Fruit fly (Drosophila melanogaster): ENCODE results near the gene CG11438.
A peak's percentile ranks its signal among the peaks of the same experiment; 100 is the strongest.

CG11438 gene

dm6 chr3L:22466403-22466942 lies 1.1 kb downstream of the CG11438 start:
- TF ChIP-seq Snoo (tag; optimal IDR thresholded peaks at IDR 0.05) (no peak), fd96Ca (GFP tag; IDR thresholded peaks at IDR 0.05) (no peak), CG9948 (tag; optimal IDR thresholded peaks at IDR 0.05) (peak; percentile 53), CG13204 (GFP tag; optimal IDR thresholded peaks at IDR 0.05) (peak; percentile 73), CG17806 (tag; optimal IDR thresholded peaks at IDR 0.05) (peak; percentile 33), CG8159 (tag; optimal IDR thresholded peaks at IDR 0.05) (peak; percentile 44), CG15710 (tag; optimal IDR thresholded peaks at IDR 0.05) (peak; percentile 30), CG10348 (GFP tag; IDR thresholded peaks at IDR 0.05) (no peak), Pif1A (GFP tag; optimal IDR thresholded peaks at IDR 0.05) (peak; percentile 47), CG34367 (tag; optimal IDR thresholded peaks at IDR 0.05) (peak; percentile 25), CG14655 (GFP tag; optimal IDR thresholded peaks at IDR 0.05) (peak; percentile 73), CG8301 (tag; optimal IDR thresholded peaks at IDR 0.05) (peak; percentile 59), gl (tag; optimal IDR thresholded peaks at IDR 0.05) (no peak), EcR (GFP tag; optimal IDR thresholded peaks at IDR 0.05) (no peak), CG32121 (GFP tag; IDR thresholded peaks at IDR 0.05) (peak; percentile 24; the same call in 1 of the 2 replicates), Pif1B (GFP tag; optimal IDR thresholded peaks at IDR 0.05) (peak; percentile 9)

- no peak for TF ChIP-seq CG4496 (GFP tag; IDR thresholded peaks at IDR 0.05)
- no peak for TF ChIP-seq CG17806 (tag; optimal IDR thresholded peaks at IDR 0.05)
- no peak for TF ChIP-seq CG34367 (tag; optimal IDR thresholded peaks at IDR 0.05)
- no peak for TF ChIP-seq CG9948 (tag; optimal IDR thresholded peaks at IDR 0.05)
- TF ChIP-seq CG13204 (GFP tag; optimal IDR thresholded peaks at IDR 0.05), result no peak
- no peak for TF ChIP-seq CG15710 (tag; optimal IDR thresholded peaks at IDR 0.05)
- TF ChIP-seq Snoo (tag; optimal IDR thresholded peaks at IDR 0.05), result no peak
- no peak for TF ChIP-seq EcR (GFP tag; optimal IDR thresholded peaks at IDR 0.05)
- no peak for TF ChIP-seq CG12605 (GFP tag; IDR thresholded peaks at IDR 0.05)
- TF ChIP-seq rn (GFP tag; IDR thresholded peaks at IDR 0.05), result no peak
- no peak for TF ChIP-seq CG8301 (tag; optimal IDR thresholded peaks at IDR 0.05)
- TF ChIP-seq fd96Ca (GFP tag; IDR thresholded peaks at IDR 0.05), result no peak
- no peak for TF ChIP-seq Pif1B (GFP tag; optimal IDR thresholded peaks at IDR 0.05)
- no peak for TF ChIP-seq CG10348 (GFP tag; IDR thresholded peaks at IDR 0.05)
- no peak for TF ChIP-seq CG8159 (tag; optimal IDR thresholded peaks at IDR 0.05)
- TF ChIP-seq gl (tag; optimal IDR thresholded peaks at IDR 0.05), result no peak
- TF ChIP-seq Pif1A (GFP tag; optimal IDR thresholded peaks at IDR 0.05), result no peak
- TF ChIP-seq Ets98B (GFP tag; IDR thresholded peaks at IDR 0.05), result no peak
- TF ChIP-seq D1 (tag; optimal IDR thresholded peaks at IDR 0.05), result no peak
Measured at dm6 chr3L:22468562-22468961, 3.1 kb downstream of the CG11438 start, which contains the start of gene CG11437. Gene CG11437 (plus strand): TSS chr3L:22468862.

DNA sequence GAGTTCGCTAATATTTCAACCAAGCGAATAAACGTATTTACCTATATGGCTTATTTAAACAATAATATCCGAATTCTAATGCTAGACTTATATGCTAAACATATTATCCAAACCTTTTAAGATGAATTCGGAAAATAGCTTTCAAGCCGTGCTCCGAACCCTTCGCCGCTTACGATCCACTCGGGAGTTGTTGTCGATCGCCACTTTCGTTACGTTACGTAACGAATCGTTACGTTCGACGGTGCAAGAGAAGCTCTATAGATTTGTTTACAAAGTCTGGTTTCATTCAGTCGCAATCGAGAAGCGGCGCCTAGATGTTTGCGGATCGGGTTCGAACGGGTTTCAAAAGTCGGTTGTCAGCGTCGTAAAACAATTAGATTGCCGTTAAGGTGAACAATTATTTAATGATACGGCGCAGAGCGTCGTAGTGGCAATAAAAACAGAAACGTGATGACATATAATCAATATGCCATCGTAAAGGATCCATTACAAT lies 4.9 kb downstream of the CG11438 start, which contains the start of gene CG11426:
Gene CG11426 (plus strand): TSS at position 258 of the 493 bp plus-strand sequence.
- TF ChIP-seq CG34367 (tag; optimal IDR thresholded peaks at IDR 0.05), result no peak
- no peak for TF ChIP-seq rn (GFP tag; IDR thresholded peaks at IDR 0.05)
- no peak for TF ChIP-seq Pif1A (GFP tag; optimal IDR thresholded peaks at IDR 0.05)

DNA sequence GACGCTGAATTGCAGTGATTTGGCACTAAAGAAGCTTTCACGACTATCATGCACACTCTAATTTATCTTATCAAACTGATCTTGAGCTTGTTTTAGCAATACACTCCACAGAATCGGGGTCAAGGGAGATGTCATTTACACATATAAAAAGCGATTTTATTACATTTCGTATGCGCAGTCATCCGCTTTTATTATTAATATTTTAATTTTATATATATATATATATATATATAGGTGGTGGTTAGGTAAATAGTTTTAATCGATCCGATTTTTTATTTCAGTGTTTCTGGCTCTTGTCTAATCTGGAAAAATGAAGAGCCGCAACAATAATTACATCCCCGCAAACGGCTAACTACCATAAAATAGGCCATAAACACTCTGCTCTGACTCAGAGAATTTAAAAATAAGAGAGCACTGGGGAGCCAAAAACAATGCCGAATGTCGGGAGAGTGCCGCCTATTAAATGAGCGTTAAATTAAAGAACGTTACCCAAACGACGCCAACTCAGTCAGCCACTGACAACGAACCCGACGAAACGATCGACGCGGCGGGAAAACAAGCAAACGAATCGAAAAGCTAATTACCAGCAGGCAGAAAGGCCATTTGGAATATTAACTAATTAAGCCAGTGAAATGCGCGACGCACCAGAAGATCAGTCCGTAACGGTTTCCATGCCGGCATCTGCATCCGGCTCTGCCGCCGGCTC lies 6.3 kb downstream of the CG11438 start:
- TF ChIP-seq CG14655 (GFP tag; optimal IDR thresholded peaks at IDR 0.05) (peak; percentile 21), CG10348 (GFP tag; IDR thresholded peaks at IDR 0.05) (no peak), Snoo (tag; optimal IDR thresholded peaks at IDR 0.05) (no peak), CG4496 (GFP tag; IDR thresholded peaks at IDR 0.05) (0 out of 3 replicates have a peak, but pooled peaks have one; percentile 15)

- no peak for TF ChIP-seq Ets98B (GFP tag; IDR thresholded peaks at IDR 0.05)
- no peak for TF ChIP-seq CG8301 (tag; optimal IDR thresholded peaks at IDR 0.05)
- no peak for TF ChIP-seq CG13204 (GFP tag; optimal IDR thresholded peaks at IDR 0.05)
- TF ChIP-seq CG12605 (GFP tag; IDR thresholded peaks at IDR 0.05), result no peak
- no peak for TF ChIP-seq CG9948 (tag; optimal IDR thresholded peaks at IDR 0.05)
- no peak for TF ChIP-seq CG17806 (tag; optimal IDR thresholded peaks at IDR 0.05)
- TF ChIP-seq gl (tag; optimal IDR thresholded peaks at IDR 0.05), result no peak
- no peak for TF ChIP-seq CG32121 (GFP tag; IDR thresholded peaks at IDR 0.05)
- TF ChIP-seq rn (GFP tag; IDR thresholded peaks at IDR 0.05), result no peak
- no peak for TF ChIP-seq CG15710 (tag; optimal IDR thresholded peaks at IDR 0.05)
- no peak for TF ChIP-seq D1 (tag; optimal IDR thresholded peaks at IDR 0.05)
- TF ChIP-seq CG4496 (GFP tag; IDR thresholded peaks at IDR 0.05), result no peak
- no peak for TF ChIP-seq CG34367 (tag; optimal IDR thresholded peaks at IDR 0.05)
- no peak for TF ChIP-seq CG8159 (tag; optimal IDR thresholded peaks at IDR 0.05)
- TF ChIP-seq CG10348 (GFP tag; IDR thresholded peaks at IDR 0.05), result no peak
- no peak for TF ChIP-seq EcR (GFP tag; optimal IDR thresholded peaks at IDR 0.05)
Measured at dm6 chr3L:22474081-22474845, 8.8 kb downstream of the CG11438 start, which contains the start of gene CG11425. Gene CG11425 (plus strand): TSS chr3L:22474795.

Measured in whole organism, pupa.